Fruit fly (Drosophila melanogaster) whole organism, embryonic: ENCODE measurements around the gene CG42693.

Source experiments
- B-H1 ChIP-seq: fragments of 200-800 bp; sonication (Bioruptor generic); IDR thresholded peaks from 3 replicates; pipeline ENCODE4 v1.3.6; 2022; ENCODE audit warnings: missing biosample characterization, missing genetic modification characterization
- Bgb ChIP-seq: fragments of 200-800 bp; sonication (Bioruptor generic); IDR thresholded peaks from 2 replicates; pipeline ENCODE4 v1.3.6; 2022; ENCODE audit warnings: missing biosample characterization, missing genetic modification characterization; ENCODE audit not compliant: partially characterized antibody
- CG1024 ChIP-seq: fragments of 200-800 bp; sonication (Bioruptor generic); IDR thresholded peaks from 2 replicates; pipeline ENCODE4 v1.3.6; 2022; ENCODE audit warnings: missing biosample characterization, missing genetic modification characterization
- CG10979 ChIP-seq: fragments of 200-800 bp; sonication (Bioruptor generic); optimal IDR thresholded peaks from 2 replicates; lab custom pipeline; 2018; ENCODE audit warnings: missing biosample characterization, mild to moderate bottlenecking, missing genetic modification characterization, moderate library complexity
- CG13894 ChIP-seq: fragments of 200-800 bp; sonication (Bioruptor generic); optimal IDR thresholded peaks from 3 replicates; lab custom pipeline; 2018; ENCODE audit warnings: missing biosample characterization, mild to moderate bottlenecking, missing genetic modification characterization, moderate library complexity
- CG1832 ChIP-seq: fragments of 200-800 bp; sonication (Bioruptor generic); optimal IDR thresholded peaks from 2 replicates; lab custom pipeline; 2017; ENCODE audit warnings: missing biosample characterization, mild to moderate bottlenecking, missing genetic modification characterization, inconsistent platforms
- CG32532 ChIP-seq: fragments of 200-800 bp; sonication (Bioruptor generic); IDR thresholded peaks from 2 replicates; pipeline ENCODE4 v1.3.6; 2022; ENCODE audit warnings: missing biosample characterization, missing genetic modification characterization
- CG34422 ChIP-seq: fragments of 200-800 bp; sonication (Bioruptor generic); IDR thresholded peaks from 3 replicates; pipeline ENCODE4 v1.3.6; 2022; ENCODE audit warnings: missing biosample characterization, missing genetic modification characterization
- CG6175 ChIP-seq: fragments of 200-800 bp; sonication (Bioruptor generic); IDR thresholded peaks from 3 replicates; pipeline ENCODE4 v1.3.6; 2022; ENCODE audit warnings: missing biosample characterization, missing genetic modification characterization
- CG8388 ChIP-seq: fragments of 200-800 bp; sonication (Bioruptor generic); optimal IDR thresholded peaks from 2 replicates; lab custom pipeline; 2019; ENCODE audit warnings: missing biosample characterization, mild to moderate bottlenecking, missing genetic modification characterization, moderate library complexity
- CG8944 ChIP-seq: fragments of 200-800 bp; sonication (Bioruptor generic); optimal IDR thresholded peaks from 3 replicates; lab custom pipeline; 2016; ENCODE audit warnings: missing biosample characterization, missing genetic modification characterization
- CG9437 ChIP-seq: fragments of 200-800 bp; sonication (Bioruptor generic); optimal IDR thresholded peaks from 2 replicates; lab custom pipeline; 2018; ENCODE audit warnings: missing biosample characterization, mild to moderate bottlenecking, missing genetic modification characterization
- CG9727 ChIP-seq: fragments of 200-800 bp; sonication (Bioruptor generic); optimal IDR thresholded peaks from 3 replicates; lab custom pipeline; 2017; ENCODE audit warnings: missing biosample characterization, mild to moderate bottlenecking, missing genetic modification characterization
- Dad ChIP-seq: fragments of 200-800 bp; sonication (Bioruptor generic); optimal IDR thresholded peaks from 3 replicates; lab custom pipeline; 2016; ENCODE audit warnings: missing biosample characterization, missing genetic modification characterization
- H15 ChIP-seq: fragments of 200-800 bp; sonication (Bioruptor generic); IDR thresholded peaks from 3 replicates; pipeline ENCODE4 v1.3.6; 2022; ENCODE audit warnings: missing biosample characterization, missing genetic modification characterization
- Hr78 ChIP-seq, 2 experiments: fragments of 200-800 bp in 1 of 2; fragments of >200 bp in 1 of 2; sonication (Bioruptor generic) in 1 of 2; optimal IDR thresholded peaks; 2 replicates each; lab custom pipeline; 2017 to 2019; ENCODE audit warnings: missing biosample characterization in 2 of 2, missing genetic modification characterization in 2 of 2, mild to moderate bottlenecking in 1 of 2, moderate library complexity in 1 of 2
- Hsf ChIP-seq: fragments of 200-800 bp; sonication (Bioruptor generic); optimal IDR thresholded peaks from 3 replicates; lab custom pipeline; 2016; ENCODE audit warnings: missing biosample characterization, missing genetic modification characterization
- NfI ChIP-seq: fragments of 200-800 bp; sonication (Bioruptor generic); optimal IDR thresholded peaks from 3 replicates; lab custom pipeline; 2018; ENCODE audit warnings: missing biosample characterization, mild to moderate bottlenecking, missing genetic modification characterization, moderate library complexity
- ato ChIP-seq: fragments of 200-800 bp; sonication (Bioruptor generic); IDR thresholded peaks from 2 replicates; pipeline ENCODE4 v1.3.6; 2022; ENCODE audit warnings: missing biosample characterization, missing genetic modification characterization; ENCODE audit not compliant: partially characterized antibody
- cg ChIP-seq: fragments of 200-800 bp; sonication (Bioruptor generic); optimal IDR thresholded peaks from 3 replicates; lab custom pipeline; 2019; ENCODE audit warnings: missing biosample characterization, mild to moderate bottlenecking, missing genetic modification characterization, moderate library complexity
- chm ChIP-seq: fragments of 200-800 bp; sonication (Bioruptor generic); IDR thresholded peaks from 2 replicates; pipeline ENCODE4 v1.3.6; 2022; ENCODE audit warnings: missing biosample characterization, missing genetic modification characterization
- ci ChIP-seq: fragments of 200-800 bp; sonication (Bioruptor generic); IDR thresholded peaks from 3 replicates; pipeline ENCODE4 v1.3.6; 2022; ENCODE audit warnings: missing biosample characterization, missing genetic modification characterization
- crol ChIP-seq: fragments of 200-800 bp; sonication (Bioruptor generic); IDR thresholded peaks from 2 replicates; pipeline ENCODE4 v1.3.6; 2022; ENCODE audit warnings: missing biosample characterization, missing genetic modification characterization
- dati ChIP-seq: fragments of 200-800 bp; sonication (Bioruptor generic); IDR thresholded peaks from 2 replicates; pipeline ENCODE4 v1.3.6; 2022; ENCODE audit warnings: missing biosample characterization, missing genetic modification characterization
- disco-r ChIP-seq: fragments of 200-800 bp; sonication (Bioruptor generic); optimal IDR thresholded peaks from 2 replicates; lab custom pipeline; 2016; ENCODE audit warnings: missing biosample characterization, missing genetic modification characterization
- fu2 ChIP-seq: fragments of 200-800 bp; sonication (Bioruptor generic); optimal IDR thresholded peaks from 2 replicates; lab custom pipeline; 2016; ENCODE audit warnings: missing biosample characterization, missing genetic modification characterization
- gce ChIP-seq: fragments of 200-800 bp; sonication (Bioruptor generic); IDR thresholded peaks from 3 replicates; pipeline ENCODE4 v1.3.6; 2022; ENCODE audit warnings: missing biosample characterization, missing genetic modification characterization
- gem ChIP-seq: fragments of 200-800 bp; sonication (Bioruptor generic); optimal IDR thresholded peaks from 2 replicates; lab custom pipeline; 2019; ENCODE audit warnings: missing biosample characterization, mild to moderate bottlenecking, missing genetic modification characterization, moderate library complexity
- gsb ChIP-seq: fragments of 200-800 bp; sonication (Bioruptor generic); IDR thresholded peaks from 2 replicates; pipeline ENCODE4 v1.3.6; 2022; ENCODE audit warnings: missing biosample characterization, missing genetic modification characterization
- gsb-n ChIP-seq: fragments of 200-800 bp; sonication (Bioruptor generic); optimal IDR thresholded peaks from 3 replicates; lab custom pipeline; 2018; ENCODE audit warnings: missing biosample characterization, mild to moderate bottlenecking, missing genetic modification characterization
- ham ChIP-seq: fragments of 200-800 bp; sonication (Bioruptor generic); IDR thresholded peaks from 2 replicates; pipeline ENCODE4 v1.3.6; 2022; ENCODE audit warnings: missing biosample characterization, missing genetic modification characterization
- hbn ChIP-seq: fragments of 200-800 bp; sonication (Bioruptor generic); IDR thresholded peaks from 2 replicates; pipeline ENCODE4 v1.3.6; 2022; ENCODE audit warnings: missing biosample characterization, missing genetic modification characterization; ENCODE audit not compliant: partially characterized antibody
- lmd ChIP-seq: fragments of 200-800 bp; sonication (Bioruptor generic); IDR thresholded peaks from 2 replicates; pipeline ENCODE4 v1.3.6; 2022; ENCODE audit warnings: missing biosample characterization, missing genetic modification characterization
- luna ChIP-seq: fragments of 200-800 bp; sonication (Bioruptor generic); optimal IDR thresholded peaks from 2 replicates; lab custom pipeline; 2016; ENCODE audit warnings: missing biosample characterization, missing genetic modification characterization
- nerfin-2 ChIP-seq: fragments of 200-800 bp; sonication (Bioruptor generic); IDR thresholded peaks from 2 replicates; pipeline ENCODE4 v1.3.6; 2022; ENCODE audit warnings: missing biosample characterization, missing genetic modification characterization; ENCODE audit not compliant: partially characterized antibody
- onecut ChIP-seq: fragments of 200-800 bp; sonication (Bioruptor generic); IDR thresholded peaks from 2 replicates; pipeline ENCODE4 v1.3.6; 2022; ENCODE audit warnings: missing biosample characterization, missing genetic modification characterization
- repo ChIP-seq: fragments of 200-800 bp; sonication (Bioruptor generic); optimal IDR thresholded peaks from 2 replicates; lab custom pipeline; 2016; ENCODE audit warnings: missing biosample characterization, missing genetic modification characterization
- ro ChIP-seq: fragments of 200-800 bp; sonication (Bioruptor generic); IDR thresholded peaks from 2 replicates; pipeline ENCODE4 v1.3.6; 2022; ENCODE audit warnings: missing biosample characterization, missing genetic modification characterization
- sqz ChIP-seq: fragments of 200-800 bp; sonication (Bioruptor generic); optimal IDR thresholded peaks from 3 replicates; lab custom pipeline; 2018; ENCODE audit warnings: missing biosample characterization, mild to moderate bottlenecking, missing genetic modification characterization
- usp ChIP-seq: fragments of >200 bp; optimal IDR thresholded peaks from 2 replicates; lab custom pipeline; 2017; ENCODE audit warnings: missing biosample characterization, missing genetic modification characterization
- zfh2 ChIP-seq: fragments of 200-800 bp; sonication (Bioruptor generic); optimal IDR thresholded peaks from 2 replicates; lab custom pipeline; 2016; ENCODE audit warnings: missing biosample characterization, missing genetic modification characterization

The CG42693 gene

DNA sequence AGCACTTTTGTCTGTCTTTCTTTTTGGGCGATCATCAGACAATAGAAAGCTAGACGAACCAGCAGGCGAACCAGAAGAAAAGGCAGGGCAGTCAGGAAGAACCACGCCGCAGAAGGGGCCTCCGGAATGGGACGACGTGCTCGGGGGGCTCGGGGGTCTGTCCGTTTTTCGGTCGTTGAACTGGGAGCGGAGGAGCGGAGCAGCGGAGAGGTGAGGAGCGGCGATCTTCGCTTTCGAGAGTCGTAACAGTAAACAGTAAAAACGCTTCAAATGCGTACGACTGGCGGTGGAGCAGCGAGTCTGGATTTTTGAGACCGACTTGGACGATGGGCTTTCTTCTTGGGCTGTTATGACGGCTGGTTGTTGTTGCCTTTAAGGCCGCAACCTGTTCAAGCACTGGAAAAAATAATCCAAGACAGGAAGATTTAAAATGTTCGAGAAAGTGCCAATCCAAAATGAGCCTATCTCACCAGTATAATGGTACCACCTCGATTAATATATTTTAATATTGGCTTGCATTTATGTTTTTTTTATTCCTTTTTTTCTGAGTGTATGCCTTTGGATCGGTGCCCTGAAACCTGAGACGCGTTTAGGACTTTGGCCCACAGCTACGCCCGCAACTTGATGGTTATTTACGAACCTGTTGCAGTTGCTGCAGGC lies 21.3 kb downstream of the CG42693 start (continued):
- peak; percentile 75; the same call in 2 of the 3 replicates for TF ChIP-seq CG34422
- no peak for TF ChIP-seq ato (GFP tag; lab: Robert Waterston, UW)
- TF ChIP-seq B-H1 = peak; percentile 69; the same call in 2 of the 3 replicates
- TF ChIP-seq crol (GFP tag; lab: Robert Waterston, UW) = peak; percentile 99
- peak; percentile 70 for TF ChIP-seq CG9437 (GFP tag; lab: Kevin White, UChicago)
- TF ChIP-seq CG32532 (GFP tag; lab: Robert Waterston, UW) = peak; percentile 46; the same call in 1 of the 2 replicates
- TF ChIP-seq NfI (GFP tag; lab: Kevin White, UChicago) = peak; percentile 81
- TF ChIP-seq CG6175 (GFP tag; lab: Robert Waterston, UW) = no peak
- TF ChIP-seq H15 = peak; percentile 75
- peak; percentile 92 for TF ChIP-seq CG9727
- TF ChIP-seq nerfin-2 (GFP tag; lab: Robert Waterston, UW) = no peak
- TF ChIP-seq fu2 (GFP tag; lab: Kevin White, UChicago) = peak; percentile 3
- TF ChIP-seq ro (GFP tag; lab: Robert Waterston, UW) = peak; percentile 59; the same call in 1 of the 2 replicates
- peak; percentile 85 for TF ChIP-seq Dad (GFP tag; lab: Kevin White, UChicago)
- peak; percentile 66 for TF ChIP-seq lmd (GFP tag; lab: Robert Waterston, UW)
- TF ChIP-seq disco-r (GFP tag; lab: Kevin White, UChicago) = peak; percentile 45
- TF ChIP-seq gsb-n (tag; lab: Kevin White, UChicago) = peak; percentile 95
- no peak for TF ChIP-seq luna (GFP tag; lab: Kevin White, UChicago)
- peak; percentile 20 for TF ChIP-seq zfh2
- TF ChIP-seq chm (GFP tag; lab: Robert Waterston, UW) = peak; percentile 86; the same call in 1 of the 2 replicates
- no peak for TF ChIP-seq Hr78 (GFP tag; optimal IDR thresholded peaks at IDR 0.05; lab: Kevin White, UChicago)
- peak; percentile 90 for TF ChIP-seq onecut (GFP tag; lab: Robert Waterston, UW)
- no peak for TF ChIP-seq usp
- TF ChIP-seq gsb = no peak
- peak; percentile 83 for TF ChIP-seq CG8944 (GFP tag; lab: Kevin White, UChicago)
- peak; percentile 97 for TF ChIP-seq CG10979 (tag; lab: Kevin White, UChicago)
- peak; percentile 77 for TF ChIP-seq sqz (GFP tag; lab: Kevin White, UChicago)
- TF ChIP-seq CG1832 = no peak
- TF ChIP-seq repo = peak; percentile 75
- peak; percentile 94 for TF ChIP-seq gem
- TF ChIP-seq Bgb = no peak
- TF ChIP-seq CG8388 (GFP tag; lab: Kevin White, UChicago) = peak; percentile 93
- TF ChIP-seq Hsf (GFP tag; lab: Kevin White, UChicago) = peak; percentile 89
- TF ChIP-seq ci (GFP tag; lab: Robert Waterston, UW) = peak; percentile 97
- TF ChIP-seq dati = peak; percentile 75
- TF ChIP-seq ham = no peak
- TF ChIP-seq CG1024 = peak; percentile 76
- TF ChIP-seq hbn (GFP tag; lab: Robert Waterston, UW) = no peak
- no peak for TF ChIP-seq CG13894 (tag; lab: Kevin White, UChicago)
- peak; percentile 72; the same call in 1 of the 3 replicates for TF ChIP-seq gce (GFP tag; lab: Robert Waterston, UW)
- TF ChIP-seq cg (GFP tag; lab: Kevin White, UChicago) = no peak
